Worm (Caenorhabditis elegans) whole organism, L4/young adult: ENCODE results near the gene rpl-29.
A peak's percentile ranks its signal among the peaks of the same experiment; 100 is the strongest.

ENCODE experiments used
- W03F9.2 ChIP-seq: fragments of 150-350 bp; optimal IDR thresholded peaks from 2 replicates; lab custom pipeline; 2014; ENCODE audit warnings: missing biosample characterization, missing genetic modification characterization
- dao-5 ChIP-seq: sonication (generic microtip); optimal IDR thresholded peaks from 2 replicates; lab custom pipeline; 2016; ENCODE audit warnings: missing genotype, missing genetic modification characterization, moderate library complexity, missing compliant biosample characterization
- him-1 ChIP-seq: sonication (generic microtip); optimal IDR thresholded peaks from 2 replicates; lab custom pipeline; 2016; ENCODE audit warnings: missing genotype, missing genetic modification reagents, missing genetic modification characterization, missing compliant biosample characterization

rpl-29 gene

ce11 chrIV:13881754-13882275, at the start of gene rpl-29:
Gene rpl-29, plus strand, starts transcription at chrIV:13882225.
- TF ChIP-seq dao-5 (tag; lab: Kevin White, UChicago) (no peak), him-1 (tag; lab: Kevin White, UChicago) (peak; percentile 60), W03F9.2 (tag; lab: Kevin White, UChicago) (peak; percentile 78)

DNA sequence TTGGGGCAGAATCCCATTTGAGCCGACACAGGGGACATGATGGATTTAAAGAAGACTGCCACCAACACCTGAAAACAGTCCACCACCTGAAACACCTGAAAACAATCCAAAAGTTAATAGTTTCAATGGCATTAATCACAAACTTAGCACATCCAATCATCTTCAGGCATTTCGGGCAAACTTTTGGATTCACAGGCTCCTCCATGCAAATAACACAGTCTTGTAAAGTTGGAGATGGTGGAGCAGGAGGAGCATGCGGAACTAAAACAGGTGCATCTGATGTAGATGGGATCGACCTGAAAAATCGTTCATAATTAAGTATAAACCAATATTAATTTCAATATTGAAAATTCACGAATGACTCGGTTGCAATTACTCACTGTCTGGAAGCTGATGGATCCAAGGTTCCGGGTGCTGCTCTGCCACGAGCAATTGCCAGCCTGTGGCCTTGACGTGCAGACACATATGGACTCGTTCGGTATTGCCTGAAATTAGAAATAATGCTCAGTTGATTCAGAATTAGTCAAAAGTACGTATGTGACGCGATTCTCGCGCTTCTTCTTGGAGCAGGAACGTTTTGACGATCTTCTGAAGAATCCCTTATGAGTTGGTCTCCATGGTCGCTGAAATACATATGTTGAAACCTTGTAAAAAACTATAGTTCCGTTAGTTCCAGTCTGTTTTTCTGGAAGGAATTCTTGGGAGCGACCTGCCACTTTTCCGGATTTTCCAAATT, 47.5 kb upstream of the rpl-29 start:
- TF ChIP-seq him-1 (tag; lab: Kevin White, UChicago) (no peak), W03F9.2 (tag; lab: Kevin White, UChicago) (no peak), dao-5 (tag; lab: Kevin White, UChicago) (no peak)

ce11 chrIV:13836290-13836689, 45.7 kb upstream of the rpl-29 start, which contains the start of gene H08M01.1:
Gene H08M01.1, minus strand, starts transcription at chrIV:13836390.
- no peak for TF ChIP-seq him-1 (tag; lab: Kevin White, UChicago)
- no peak for TF ChIP-seq W03F9.2 (tag; lab: Kevin White, UChicago)
- TF ChIP-seq dao-5 (tag; lab: Kevin White, UChicago), result no peak

DNA sequence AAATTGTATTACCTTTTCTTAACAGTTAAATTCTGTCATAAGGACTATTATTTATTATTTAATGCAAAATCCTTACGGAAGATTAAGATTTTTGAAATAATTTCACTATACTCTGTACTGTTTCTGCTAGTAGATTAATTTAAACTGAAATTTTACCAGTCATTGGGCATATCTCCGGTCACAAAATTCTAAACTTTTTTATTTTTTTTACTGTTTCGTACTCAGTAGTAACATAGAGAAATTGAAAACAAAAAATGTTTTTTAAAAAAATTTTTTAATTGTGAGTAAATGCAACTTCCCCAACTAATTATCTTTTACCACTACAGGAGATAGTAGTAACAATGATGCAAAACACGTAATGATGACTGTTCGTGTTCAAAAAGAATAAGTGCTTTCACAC, 43.7 kb upstream of the rpl-29 start:
- TF ChIP-seq dao-5 (tag; lab: Kevin White, UChicago) (no peak), W03F9.2 (tag; lab: Kevin White, UChicago) (no peak), him-1 (tag; lab: Kevin White, UChicago) (no peak)

ce11 chrIV:13860459-13860858, 21.6 kb upstream of the rpl-29 start:
- no peak for TF ChIP-seq W03F9.2 (tag; lab: Kevin White, UChicago)
- no peak for TF ChIP-seq him-1 (tag; lab: Kevin White, UChicago)
- TF ChIP-seq dao-5 (tag; lab: Kevin White, UChicago), result no peak

DNA sequence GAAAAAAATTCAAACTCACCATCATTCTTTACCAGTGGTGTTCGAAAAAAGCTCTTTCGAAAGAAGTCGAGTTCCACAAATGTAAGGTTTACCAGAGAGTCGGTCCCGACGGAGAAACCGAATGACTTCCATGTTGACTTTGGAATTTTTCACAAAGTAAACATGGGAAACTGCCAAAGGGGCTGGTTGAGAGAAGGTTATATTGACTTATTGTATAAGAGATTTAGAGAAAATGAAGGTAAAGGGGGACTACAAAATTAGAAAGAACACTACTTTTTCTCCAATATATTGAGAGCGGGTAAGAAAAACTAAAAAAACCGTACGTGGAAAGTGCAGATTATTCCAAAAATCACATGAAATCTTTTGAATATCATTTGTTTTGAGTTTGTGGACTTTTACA, 16.9 kb upstream of the rpl-29 start, which contains the start of gene vamp-8:
Gene vamp-8, minus strand, starts transcription at position 25 of the 400 bp plus-strand sequence.
- no peak for TF ChIP-seq him-1 (tag; lab: Kevin White, UChicago)
- no peak for TF ChIP-seq W03F9.2 (tag; lab: Kevin White, UChicago)
- no peak for TF ChIP-seq dao-5 (tag; lab: Kevin White, UChicago)

ce11 chrIV:13866754-13867153, 15.3 kb upstream of the rpl-29 start, which contains the start of gene B0513.90:
Gene B0513.90, plus strand, starts transcription at chrIV:13867054.
- no peak for TF ChIP-seq him-1 (tag; lab: Kevin White, UChicago)
- no peak for TF ChIP-seq W03F9.2 (tag; lab: Kevin White, UChicago)
- no peak for TF ChIP-seq dao-5 (tag; lab: Kevin White, UChicago)

DNA sequence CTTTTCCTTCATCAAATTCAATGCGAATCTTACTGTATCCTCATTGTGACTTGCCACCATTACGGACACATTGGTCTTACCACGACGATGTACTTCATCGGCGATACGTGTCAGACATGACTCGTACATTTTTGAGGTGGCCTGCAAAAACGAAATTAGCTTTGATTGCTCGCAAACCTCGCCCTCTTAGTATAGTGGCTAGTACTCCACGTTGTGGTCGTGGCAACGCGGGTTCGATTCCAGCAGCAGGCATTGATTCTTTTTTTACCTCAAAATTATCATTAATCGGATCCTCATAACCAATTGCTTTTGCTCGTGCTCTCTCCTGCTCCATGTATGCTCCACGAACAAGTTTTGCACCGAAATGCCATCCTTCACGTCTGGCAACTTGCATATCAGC, 11.9 kb upstream of the rpl-29 start:
- TF ChIP-seq dao-5 (tag; lab: Kevin White, UChicago), result no peak
- no peak for TF ChIP-seq W03F9.2 (tag; lab: Kevin White, UChicago)
- no peak for TF ChIP-seq him-1 (tag; lab: Kevin White, UChicago)

ce11 chrIV:13876565-13877153, 5.4 kb upstream of the rpl-29 start, which contains the start of gene prdh-1:
Gene prdh-1, minus strand, starts transcription at chrIV:13876615.
- no peak for TF ChIP-seq W03F9.2 (tag; lab: Kevin White, UChicago)
- no peak for TF ChIP-seq him-1 (tag; lab: Kevin White, UChicago)
- TF ChIP-seq dao-5 (tag; lab: Kevin White, UChicago), result no peak

- TF ChIP-seq dao-5 (tag; lab: Kevin White, UChicago) (no peak), him-1 (tag; lab: Kevin White, UChicago) (peak; percentile 64), W03F9.2 (tag; lab: Kevin White, UChicago) (no peak)
Observed at ce11 chrIV:13877707-13878106, 4.3 kb upstream of the rpl-29 start.

- no peak for TF ChIP-seq dao-5 (tag; lab: Kevin White, UChicago)
- TF ChIP-seq W03F9.2 (tag; lab: Kevin White, UChicago), result no peak
Observed at ce11 chrIV:13878123-13878522, 3.9 kb upstream of the rpl-29 start.

- TF ChIP-seq him-1 (tag; lab: Kevin White, UChicago), result no peak
- no peak for TF ChIP-seq dao-5 (tag; lab: Kevin White, UChicago)
- no peak for TF ChIP-seq W03F9.2 (tag; lab: Kevin White, UChicago)
Observed at ce11 chrIV:13878738-13879137, 3.3 kb upstream of the rpl-29 start.

- TF ChIP-seq dao-5 (tag; lab: Kevin White, UChicago) (no peak), him-1 (tag; lab: Kevin White, UChicago) (no peak), W03F9.2 (tag; lab: Kevin White, UChicago) (no peak)
Observed at ce11 chrIV:13879851-13880250, 2.2 kb upstream of the rpl-29 start, which contains the start of gene B0513.4. Gene B0513.4, plus strand, starts transcription at chrIV:13880151.
